Fruit fly (Drosophila melanogaster) S2 (cell line): ENCODE data around the gene IntS2.

Source experiments
- CG8478 ChIP-seq: fragments of >200 bp; optimal IDR thresholded peaks from 2 replicates; lab custom pipeline; 2018
- CTCF ChIP-seq, 2 experiments: fragments of >200 bp; optimal IDR thresholded peaks; 2 replicates each; lab custom pipeline; 2018

dm6 chrX:17692729-17693128 is 36.1 kb upstream of the IntS2 start:
- TF ChIP-seq CG8478 (lab: Kevin White, UChicago) (no peak), CTCF (optimal IDR thresholded peaks at IDR 0.05; lab: Kevin White, UChicago) (no peak)
